Worm (Caenorhabditis elegans) whole organism, L4 larva: Measurements from ENCODE around the gene ttr-35.

Experiments
- F10B5.3 ChIP-seq: sonication (generic microtip); optimal IDR thresholded peaks from 2 replicates; lab custom pipeline; 2016; ENCODE audit warnings: mild to moderate bottlenecking, missing genetic modification characterization, missing compliant biosample characterization
- T20F7.1 ChIP-seq: fragments of 200-800 bp; sonication (Bioruptor generic); optimal IDR thresholded peaks from 2 replicates; lab custom pipeline; 2018; ENCODE audit warnings: mild to moderate bottlenecking, missing genetic modification characterization, missing compliant biosample characterization
- ZK546.5 ChIP-seq, 2 experiments: sonication (generic microtip); optimal IDR thresholded peaks; 2 replicates each; lab custom pipeline; 2017; ENCODE audit warnings: missing biosample characterization in 2 of 2, missing genetic modification characterization in 2 of 2
- aha-1 ChIP-seq: fragments of 150-350 bp; peaks from one replicate; lab custom pipeline; 2014; ENCODE audit warnings: missing biosample characterization, missing genetic modification characterization
- ceh-62 ChIP-seq: sonication (generic microtip); optimal IDR thresholded peaks from 2 replicates; lab custom pipeline; 2017; ENCODE audit warnings: missing biosample characterization, missing genetic modification characterization
- dmd-6 ChIP-seq: fragments of 200-800 bp; sonication (Bioruptor generic); IDR thresholded peaks from 2 replicates; pipeline ENCODE4 v1.3.6; 2022; ENCODE audit warnings: missing genetic modification reagents, missing genetic modification characterization, missing compliant biosample characterization
- dpl-1 ChIP-seq: fragments of 150-350 bp; optimal IDR thresholded peaks from 2 replicates; lab custom pipeline; 2014; ENCODE audit warnings: missing biosample characterization, missing genetic modification reagents, missing genetic modification characterization
- egl-43 ChIP-seq: fragments of 200-800 bp; sonication (Bioruptor generic); IDR thresholded peaks from 2 replicates; pipeline ENCODE4 v1.3.6; 2022; ENCODE audit warnings: missing genetic modification reagents, missing genetic modification characterization, missing compliant biosample characterization
- hlh-30 ChIP-seq: sonication (generic microtip); optimal IDR thresholded peaks from 2 replicates; lab custom pipeline; 2017; ENCODE audit warnings: antibody characterized with exemption, mild to moderate bottlenecking, missing genetic modification characterization, missing compliant biosample characterization; ENCODE audit not compliant: insufficient read depth
- lim-7 ChIP-seq: fragments of 200-800 bp; sonication (Bioruptor generic); IDR thresholded peaks from 2 replicates; pipeline ENCODE4 v1.3.6; 2022; ENCODE audit warnings: missing genetic modification characterization, missing compliant biosample characterization
- lin-1 ChIP-seq: fragments of 200-800 bp; sonication (Bioruptor generic); IDR thresholded peaks from 2 replicates; pipeline ENCODE4 v1.3.6; 2022; ENCODE audit warnings: missing genetic modification reagents, missing genetic modification characterization, missing compliant biosample characterization
- lin-38 ChIP-seq: fragments of 200-800 bp; sonication (Bioruptor generic); IDR thresholded peaks from 2 replicates; pipeline ENCODE4 v1.3.6; 2022; ENCODE audit warnings: missing genetic modification reagents, missing genetic modification characterization, missing compliant biosample characterization
- mes-2 ChIP-seq: sonication (generic microtip); optimal IDR thresholded peaks from 2 replicates; lab custom pipeline; 2016; ENCODE audit warnings: missing genotype, mild to moderate bottlenecking, missing genetic modification characterization, missing compliant biosample characterization; ENCODE audit not compliant: poor library complexity, severe bottlenecking
- mxl-3 ChIP-seq: fragments of 200-800 bp; sonication (Bioruptor generic); optimal IDR thresholded peaks from 2 replicates; lab custom pipeline; 2018; ENCODE audit warnings: mild to moderate bottlenecking, missing genetic modification characterization, missing compliant biosample characterization
- nhr-237 ChIP-seq: sonication (generic microtip); optimal IDR thresholded peaks from 2 replicates; lab custom pipeline; 2017; ENCODE audit warnings: missing biosample characterization, missing genetic modification characterization
- nhr-28 ChIP-seq: fragments of 150-350 bp; optimal IDR thresholded peaks from 2 replicates; lab custom pipeline; 2014; ENCODE audit warnings: missing biosample characterization, missing genetic modification characterization
- nhr-6 ChIP-seq: fragments of 150-350 bp; optimal IDR thresholded peaks from 2 replicates; lab custom pipeline; 2014; ENCODE audit warnings: missing biosample characterization, missing genetic modification characterization
- nhr-77 ChIP-seq: fragments of 150-350 bp; optimal IDR thresholded peaks from 2 replicates; lab custom pipeline; 2014; ENCODE audit warnings: missing biosample characterization, missing genetic modification characterization
- spr-3 ChIP-seq: fragments of 200-800 bp; sonication (Bioruptor generic); optimal IDR thresholded peaks from 2 replicates; lab custom pipeline; 2018; ENCODE audit warnings: mild to moderate bottlenecking, missing genetic modification characterization, missing compliant biosample characterization
- unc-62 ChIP-seq, 3 experiments: fragments of 150-350 bp in 1 of 3; sonication (generic microtip); optimal IDR thresholded peaks in 2 of 3; peaks in 1 of 3; 1 replicate in 1 of 3; 2 replicates in 2 of 3; lab custom pipeline; 2014 to 2017; ENCODE audit warnings: missing biosample characterization in 3 of 3, missing genetic modification characterization in 3 of 3, missing genetic modification reagents in 3 of 3, missing genotype in 1 of 3

The ttr-35 gene

ce11 chrX:6553634-6554033 is 41.5 kb downstream of the ttr-35 start:
- TF ChIP-seq aha-1 (tag; lab: Kevin White, UChicago), result peak; percentile 97
- TF ChIP-seq T20F7.1, result no peak

- TF ChIP-seq dpl-1 (no peak), nhr-28 (tag; lab: Kevin White, UChicago) (no peak), unc-62 (GFP tag; optimal IDR thresholded peaks at IDR 0.05 in 1 of 2; lab: Kevin White, UChicago) (peak in 1 of 2 experiments; percentile 98), unc-62 (tag; optimal IDR thresholded peaks at IDR 0.05; lab: Kevin White, UChicago) (no peak), lin-38 (no peak)
Measured at ce11 chrX:6560495-6560894, 48.4 kb downstream of the ttr-35 start.

- TF ChIP-seq ZK546.5 (tag; optimal IDR thresholded peaks at IDR 0.05; lab: Kevin White, UChicago), result no peak
- no peak for TF ChIP-seq F10B5.3 (tag; lab: Kevin White, UChicago)
- TF ChIP-seq spr-3, result no peak
- no peak for TF ChIP-seq ceh-62 (tag; lab: Kevin White, UChicago)
- peak in 1 of 2 experiments; percentile 53 for TF ChIP-seq unc-62 (GFP tag; optimal IDR thresholded peaks at IDR 0.05 in 1 of 2; lab: Kevin White, UChicago)
- TF ChIP-seq unc-62 (tag; optimal IDR thresholded peaks at IDR 0.05; lab: Kevin White, UChicago), result no peak
- TF ChIP-seq lin-1 (GFP tag; lab: Robert Waterston, UW), result no peak
- peak; percentile 57 for TF ChIP-seq dmd-6
- no peak for TF ChIP-seq nhr-6 (tag; lab: Kevin White, UChicago)
- no peak for TF ChIP-seq nhr-237 (tag; lab: Kevin White, UChicago)
- TF ChIP-seq mxl-3 (GFP tag; lab: Kevin White, UChicago), result no peak
- TF ChIP-seq mes-2 (tag; lab: Kevin White, UChicago), result no peak
- TF ChIP-seq nhr-77 (tag; lab: Kevin White, UChicago), result no peak
- no peak for TF ChIP-seq lim-7 (GFP tag; lab: Robert Waterston, UW)
- 0 out of 2 replicates have a peak, but pooled peaks have one; percentile 12 for TF ChIP-seq egl-43 (GFP tag; lab: Robert Waterston, UW)
- no peak for TF ChIP-seq hlh-30 (tag; lab: Kevin White, UChicago)
- TF ChIP-seq, all 104 proteins: peak for 3
Measured at ce11 chrX:6562378-6562856, 50.3 kb downstream of the ttr-35 start, which contains the start of gene aaim-1. Gene aaim-1 (minus strand): TSS chrX:6562428.
